Worm (Caenorhabditis elegans) whole organism, L2 larva: ENCODE results near the gene F45E4.5.

Experiments used
- C34F6.9 ChIP-seq: fragments of 150-350 bp; optimal IDR thresholded peaks from 2 replicates; lab custom pipeline; 2014; ENCODE audit warnings: missing biosample characterization, missing genetic modification characterization
- R02D3.7 ChIP-seq: fragments of 150-350 bp; optimal IDR thresholded peaks from 2 replicates; lab custom pipeline; 2014; ENCODE audit warnings: missing biosample characterization, missing genetic modification characterization
- alr-1 ChIP-seq: fragments of 150-350 bp; optimal IDR thresholded peaks from 2 replicates; lab custom pipeline; 2014; ENCODE audit warnings: missing biosample characterization, missing genetic modification characterization
- aly-2 ChIP-seq: fragments of 150-350 bp; optimal IDR thresholded peaks from 2 replicates; lab custom pipeline; 2014; ENCODE audit warnings: missing biosample characterization, missing genetic modification characterization
- ama-1 ChIP-seq: fragments of 150-350 bp; optimal IDR thresholded peaks from 2 replicates; lab custom pipeline; 2018; ENCODE audit warnings: inconsistent platforms
- blmp-1 ChIP-seq: sonication (generic microtip); optimal IDR thresholded peaks from 2 replicates; lab custom pipeline; 2017; ENCODE audit warnings: missing genetic modification characterization, mild to moderate bottlenecking, missing compliant biosample characterization, antibody characterized with exemption, moderate library complexity; ENCODE audit not compliant: insufficient read depth
- ceh-82 ChIP-seq: fragments of 150-350 bp; optimal IDR thresholded peaks from 2 replicates; lab custom pipeline; 2014; ENCODE audit warnings: missing biosample characterization, missing genetic modification characterization
- crh-2 ChIP-seq: sonication (generic microtip); optimal IDR thresholded peaks from 2 replicates; lab custom pipeline; 2017; ENCODE audit warnings: missing biosample characterization, missing genetic modification characterization
- dmd-4 ChIP-seq: sonication (generic microtip); optimal IDR thresholded peaks from 2 replicates; lab custom pipeline; 2017; ENCODE audit warnings: missing biosample characterization, missing genetic modification characterization
- elt-1 ChIP-seq: fragments of 150-350 bp; optimal IDR thresholded peaks from 2 replicates; lab custom pipeline; 2014; ENCODE audit warnings: missing biosample characterization, missing genetic modification characterization
- elt-3 ChIP-seq: sonication (generic microtip); optimal IDR thresholded peaks from 2 replicates; lab custom pipeline; 2017; ENCODE audit warnings: missing biosample characterization, missing genetic modification characterization
- gmeb-1 ChIP-seq: fragments of 150-350 bp; optimal IDR thresholded peaks from 2 replicates; lab custom pipeline; 2014; ENCODE audit warnings: missing biosample characterization, missing genetic modification characterization
- lsy-2 ChIP-seq, 2 experiments: fragments of 150-350 bp in 1 of 2; sonication (generic microtip) in 1 of 2; optimal IDR thresholded peaks; 2 replicates each; lab custom pipeline; 2014 to 2017; ENCODE audit warnings: missing biosample characterization in 2 of 2, missing genetic modification characterization in 2 of 2
- mab-5 ChIP-seq: fragments of 150-350 bp; optimal IDR thresholded peaks from 2 replicates; lab custom pipeline; 2014; ENCODE audit warnings: missing biosample characterization, missing genetic modification characterization
- mbf-1 ChIP-seq: sonication (generic microtip); optimal IDR thresholded peaks from 2 replicates; lab custom pipeline; 2017; ENCODE audit warnings: missing biosample characterization, missing genetic modification characterization
- mdl-1 ChIP-seq, 2 experiments: fragments of 150-350 bp in 1 of 2; sonication (generic microtip) in 1 of 2; optimal IDR thresholded peaks; 2 replicates each; lab custom pipeline; 2017; ENCODE audit warnings: missing biosample characterization in 2 of 2, missing genetic modification characterization in 2 of 2
- nhr-10 ChIP-seq: sonication (generic microtip); optimal IDR thresholded peaks from 2 replicates; lab custom pipeline; 2017; ENCODE audit warnings: missing biosample characterization, missing genetic modification characterization
- nhr-11 ChIP-seq: fragments of 150-350 bp; optimal IDR thresholded peaks from 2 replicates; lab custom pipeline; 2014; ENCODE audit warnings: missing biosample characterization, missing genetic modification characterization
- nhr-12 ChIP-seq: fragments of 150-350 bp; optimal IDR thresholded peaks from 2 replicates; lab custom pipeline; 2014; ENCODE audit warnings: missing biosample characterization, missing genetic modification characterization
- nhr-129 ChIP-seq: fragments of 150-350 bp; optimal IDR thresholded peaks from 2 replicates; lab custom pipeline; 2014; ENCODE audit warnings: missing biosample characterization, missing genetic modification characterization
- nhr-23 ChIP-seq: fragments of 150-350 bp; optimal IDR thresholded peaks from 2 replicates; lab custom pipeline; 2014; ENCODE audit warnings: missing biosample characterization, missing genetic modification reagents, missing genetic modification characterization
- nhr-237 ChIP-seq: fragments of 150-350 bp; optimal IDR thresholded peaks from 2 replicates; lab custom pipeline; 2014; ENCODE audit warnings: missing biosample characterization, missing genetic modification characterization
- nhr-25 ChIP-seq: fragments of 150-350 bp; sonication (generic microtip); optimal IDR thresholded peaks from 3 replicates; lab custom pipeline; 2014; ENCODE audit warnings: missing biosample characterization, missing genetic modification characterization
- nhr-6 ChIP-seq: fragments of 150-350 bp; optimal IDR thresholded peaks from 2 replicates; lab custom pipeline; 2014; ENCODE audit warnings: missing biosample characterization, missing genetic modification characterization
- peb-1 ChIP-seq: fragments of 150-350 bp; optimal IDR thresholded peaks from 2 replicates; lab custom pipeline; 2014; ENCODE audit warnings: missing biosample characterization, missing genetic modification characterization
- sem-4 ChIP-seq: fragments of 150-350 bp; optimal IDR thresholded peaks from 2 replicates; lab custom pipeline; 2014; ENCODE audit warnings: missing biosample characterization, missing genetic modification reagents, missing genetic modification characterization
- skn-1 ChIP-seq: sonication (generic microtip); optimal IDR thresholded peaks from 2 replicates; lab custom pipeline; 2017; ENCODE audit warnings: missing biosample characterization, missing genetic modification characterization
- sma-3 ChIP-seq: sonication (generic microtip); optimal IDR thresholded peaks from 2 replicates; lab custom pipeline; 2016; ENCODE audit warnings: missing genetic modification reagents, missing genetic modification characterization, missing compliant biosample characterization
- sma-9 ChIP-seq, 2 experiments: fragments of 150-350 bp in 1 of 2; sonication (generic microtip) in 1 of 2; optimal IDR thresholded peaks; 2 replicates each; lab custom pipeline; 2014 to 2016; ENCODE audit warnings: missing genetic modification characterization in 2 of 2, mild to moderate bottlenecking in 1 of 2, missing biosample characterization in 1 of 2, missing compliant biosample characterization in 1 of 2, missing genetic modification reagents in 1 of 2, moderate library complexity in 1 of 2
- snpc-4 ChIP-seq: fragments of 150-350 bp; optimal IDR thresholded peaks from 2 replicates; lab custom pipeline; 2014; ENCODE audit warnings: missing biosample characterization, missing genetic modification characterization
- unc-39 ChIP-seq: fragments of 150-350 bp; optimal IDR thresholded peaks from 2 replicates; lab custom pipeline; 2014; ENCODE audit warnings: missing biosample characterization, missing genetic modification characterization
- unc-55 ChIP-seq: fragments of 150-350 bp; sonication (generic microtip); optimal IDR thresholded peaks from 3 replicates; lab custom pipeline; 2014; ENCODE audit warnings: missing biosample characterization, missing genetic modification reagents, missing genetic modification characterization
- zag-1 ChIP-seq: fragments of 150-350 bp; optimal IDR thresholded peaks from 2 replicates; lab custom pipeline; 2014; ENCODE audit warnings: missing biosample characterization, missing genetic modification characterization
- ztf-1 ChIP-seq: fragments of 200-800 bp; sonication (Bioruptor generic); conservative IDR thresholded peaks from 2 replicates; pipeline ENCODE4 v1.3.6; 2022; ENCODE audit warnings: missing genetic modification characterization, missing compliant biosample characterization
- ztf-11 ChIP-seq: sonication (generic microtip); optimal IDR thresholded peaks from 2 replicates; lab custom pipeline; 2017; ENCODE audit warnings: missing biosample characterization, missing genetic modification characterization

The F45E4.5 gene

DNA sequence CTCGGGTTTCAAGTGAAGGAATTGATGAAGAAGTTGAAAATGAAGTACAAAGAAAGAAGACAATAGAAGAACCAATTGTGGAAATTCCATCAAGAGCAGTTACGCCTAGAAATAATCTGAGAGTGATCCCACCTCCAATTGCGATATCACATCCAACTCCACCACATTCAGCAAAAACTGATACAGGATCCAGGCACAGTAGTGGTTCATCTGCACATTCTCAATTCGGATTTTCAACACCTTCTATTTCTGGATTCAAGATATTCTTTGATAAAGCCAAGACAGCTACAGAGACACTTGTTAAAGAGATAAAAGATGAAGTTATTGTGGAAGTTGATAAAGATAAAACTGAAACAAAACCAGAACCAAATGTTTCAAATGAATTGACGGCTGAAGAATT is 20.7 kb downstream of the F45E4.5 start:
- no peak for TF ChIP-seq mab-5 (tag; lab: Kevin White, UChicago)
- no peak for TF ChIP-seq nhr-237 (tag; lab: Kevin White, UChicago)
- no peak for TF ChIP-seq nhr-25 (tag; lab: Kevin White, UChicago)
- no peak for TF ChIP-seq alr-1 (tag; lab: Kevin White, UChicago)
- TF ChIP-seq nhr-129, result no peak
- TF ChIP-seq peb-1, result no peak
- TF ChIP-seq blmp-1 (tag; lab: Kevin White, UChicago), result no peak
- TF ChIP-seq lsy-2 (tag; optimal IDR thresholded peaks at IDR 0.05; lab: Kevin White, UChicago), result no peak
- TF ChIP-seq nhr-12 (tag; lab: Kevin White, UChicago), result no peak
- TF ChIP-seq unc-39 (tag; lab: Kevin White, UChicago), result no peak
- no peak for TF ChIP-seq nhr-23 (tag; lab: Kevin White, UChicago)

DNA sequence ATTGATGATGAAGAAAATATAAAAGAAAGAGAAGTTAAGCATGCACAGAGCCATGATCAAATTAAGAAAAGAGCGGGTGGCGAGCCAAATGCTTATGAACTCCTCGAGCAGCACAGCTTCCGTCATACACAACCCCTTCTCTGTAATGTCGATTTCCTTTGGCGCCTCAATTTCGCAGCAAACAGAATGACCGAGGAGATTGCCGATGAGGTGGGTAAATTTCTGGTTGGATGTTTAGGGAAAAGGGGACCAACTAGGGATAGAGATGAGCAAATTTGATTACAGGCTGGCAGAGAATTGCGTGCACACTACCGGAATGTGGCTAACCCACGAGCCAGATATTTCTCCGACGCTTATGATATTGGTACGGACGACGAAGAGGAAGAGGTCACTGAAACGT is 23.4 kb downstream of the F45E4.5 start:
- TF ChIP-seq skn-1 (tag; lab: Kevin White, UChicago) (no peak), dmd-4 (tag; lab: Kevin White, UChicago) (no peak), elt-3 (tag; lab: Kevin White, UChicago) (no peak), mab-5 (tag; lab: Kevin White, UChicago) (no peak), blmp-1 (tag; lab: Kevin White, UChicago) (no peak), mdl-1 (tag; optimal IDR thresholded peaks at IDR 0.05; lab: Kevin White, UChicago) (no peak), unc-55 (GFP tag; lab: Kevin White, UChicago) (no peak)
- TF ChIP-seq, all 48 proteins: peak for 0

DNA sequence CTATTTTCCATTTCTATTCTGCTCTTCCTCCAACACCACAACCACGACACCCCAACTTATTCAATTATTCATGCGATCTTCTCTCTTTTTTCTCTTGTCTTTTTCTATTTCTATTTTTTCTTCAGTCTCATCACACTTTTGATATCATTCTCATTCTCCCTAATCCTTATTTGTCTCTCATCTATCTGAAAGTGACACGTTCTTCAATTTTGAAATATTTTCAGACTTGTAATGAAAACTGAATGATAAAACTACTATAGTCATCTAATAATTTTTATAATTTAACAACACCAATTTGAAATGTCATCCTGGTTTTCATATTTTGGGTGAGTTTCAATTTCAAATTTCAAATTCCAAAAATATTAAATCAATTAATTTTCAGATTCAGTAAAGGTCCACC is 40.2 kb downstream of the F45E4.5 start, which contains the start of gene cla-1:
TSS of gene cla-1 (plus strand) at position 301 of the 400 bp plus-strand sequence.
- TF ChIP-seq ztf-1 (GFP tag; lab: Robert Waterston, UW) (no peak), sma-3 (GFP tag; lab: Kevin White, UChicago) (no peak), nhr-12 (tag; lab: Kevin White, UChicago) (no peak), nhr-23 (tag; lab: Kevin White, UChicago) (no peak), mbf-1 (tag; lab: Kevin White, UChicago) (no peak), peb-1 (no peak), nhr-10 (tag; lab: Kevin White, UChicago) (no peak), mdl-1 (tag; optimal IDR thresholded peaks at IDR 0.05; lab: Kevin White, UChicago) (no peak), sem-4 (tag; lab: Kevin White, UChicago) (peak; percentile 45), aly-2 (no peak), ztf-11 (tag; lab: Kevin White, UChicago) (no peak), unc-55 (GFP tag; lab: Kevin White, UChicago) (peak; percentile 46)
- TF ChIP-seq, all 48 proteins: peak for 2

DNA sequence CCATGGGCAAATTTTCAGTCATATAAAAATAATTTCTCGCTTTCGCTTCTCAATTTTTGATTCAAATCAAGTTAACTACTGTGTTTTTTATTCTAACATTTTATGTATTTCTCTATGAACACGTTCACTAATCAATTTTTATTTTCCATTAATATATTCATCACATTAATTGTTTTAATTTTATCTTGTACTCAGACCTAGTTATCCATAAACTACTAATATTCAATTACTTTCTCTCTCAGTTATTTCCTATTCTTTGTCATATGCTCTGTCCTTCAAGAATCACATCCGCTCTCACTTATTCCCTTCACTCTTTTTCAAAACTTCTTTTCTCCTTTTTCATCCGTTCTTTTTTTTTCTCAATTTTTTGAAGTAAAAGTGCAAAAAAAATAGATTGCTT is 41.9 kb downstream of the F45E4.5 start:
- TF ChIP-seq R02D3.7 (tag; lab: Kevin White, UChicago) (no peak), elt-1 (tag; lab: Kevin White, UChicago) (no peak), unc-55 (GFP tag; lab: Kevin White, UChicago) (no peak), sma-9 (GFP tag; optimal IDR thresholded peaks at IDR 0.05; lab: Kevin White, UChicago) (no peak), sma-9 (tag; optimal IDR thresholded peaks at IDR 0.05; lab: Kevin White, UChicago) (no peak), sma-3 (GFP tag; lab: Kevin White, UChicago) (no peak), nhr-6 (tag; lab: Kevin White, UChicago) (no peak), crh-2 (tag; lab: Kevin White, UChicago) (no peak), mbf-1 (tag; lab: Kevin White, UChicago) (no peak), nhr-237 (tag; lab: Kevin White, UChicago) (no peak), nhr-12 (tag; lab: Kevin White, UChicago) (no peak), ceh-82 (no peak)

DNA sequence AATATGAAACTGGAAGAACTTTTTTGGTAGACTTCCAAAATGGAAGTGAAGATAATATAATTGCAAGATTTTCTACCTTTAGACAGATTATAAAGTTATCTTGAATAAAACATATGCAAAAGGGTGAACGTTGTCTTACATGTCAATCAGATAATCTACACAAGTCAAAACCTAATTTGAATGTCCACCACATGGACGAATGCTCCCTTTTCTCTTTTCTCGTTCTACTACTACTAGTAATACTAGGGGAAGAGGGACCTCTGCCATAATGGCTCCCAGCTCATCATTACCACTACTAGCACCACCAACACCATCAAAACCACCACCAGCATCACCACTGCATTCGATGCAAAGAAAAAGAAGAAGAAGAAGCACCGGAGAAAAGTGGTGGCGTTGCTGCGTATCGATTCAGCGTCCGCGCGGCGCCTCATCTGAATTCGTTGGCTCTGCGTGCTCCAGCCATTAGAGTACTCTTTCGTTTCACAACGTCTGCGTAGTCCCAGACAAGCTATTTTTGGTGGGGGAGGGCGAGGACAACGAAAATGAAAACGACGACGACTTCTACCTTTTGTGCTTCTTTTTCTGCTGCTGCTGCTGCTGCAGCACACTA is 43.5 kb downstream of the F45E4.5 start:
- TF ChIP-seq ama-1 (lab: Kevin White, UChicago), result no peak
- no peak for TF ChIP-seq sma-3 (GFP tag; lab: Kevin White, UChicago)
- peak; percentile 69 for TF ChIP-seq unc-55 (GFP tag; lab: Kevin White, UChicago)
- TF ChIP-seq C34F6.9, result peak; percentile 40
- peak in 1 of 2 experiments; percentile 10 for TF ChIP-seq lsy-2 (tag; optimal IDR thresholded peaks at IDR 0.05; lab: Kevin White, UChicago)
- no peak for TF ChIP-seq ztf-11 (tag; lab: Kevin White, UChicago)
- TF ChIP-seq snpc-4, result no peak
- TF ChIP-seq nhr-11 (tag; lab: Kevin White, UChicago), result no peak
- TF ChIP-seq mab-5 (tag; lab: Kevin White, UChicago), result no peak
- peak; percentile 30 for TF ChIP-seq zag-1
- no peak for TF ChIP-seq gmeb-1 (tag; lab: Kevin White, UChicago)
- TF ChIP-seq, all 48 proteins: peak for 4
